Fruit fly (Drosophila melanogaster): ENCODE measurements around the gene CG43121.

DNA sequence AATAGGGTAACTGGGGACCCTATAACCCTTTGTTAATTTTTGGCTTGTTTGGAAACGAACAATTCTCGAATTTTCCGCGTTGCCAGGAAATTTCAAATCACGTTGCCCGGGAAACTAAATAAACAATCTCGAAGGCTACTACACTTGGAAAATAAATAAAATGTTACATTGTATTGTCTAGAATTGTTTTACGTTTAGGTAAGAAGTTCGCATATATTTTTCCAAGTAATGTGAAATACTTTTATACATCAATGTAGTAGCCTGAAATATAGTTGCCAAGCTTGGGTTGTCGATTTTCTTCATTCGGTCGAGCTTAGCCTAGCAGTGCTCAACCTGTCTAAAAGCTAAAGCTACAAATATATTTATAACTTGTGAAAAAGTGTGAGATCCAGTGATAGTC is 12.2 kb upstream of the CG43121 start, which contains the start of gene Dnaaf6:
- TF ChIP-seq cnc (optimal IDR thresholded peaks at IDR 0.05) (no peak), bab1 (GFP tag; optimal IDR thresholded peaks at IDR 0.05) (no peak), Clk (GFP tag; optimal IDR thresholded peaks at IDR 0.05) (no peak)
